Worm (Caenorhabditis elegans) whole organism, late embryonic: ENCODE results near the gene C27D8.2.

Source experiments
- elt-2 ChIP-seq: sonication (generic microtip); optimal IDR thresholded peaks from 2 replicates; lab custom pipeline; 2016; ENCODE audit warnings: missing genetic modification reagents, missing genetic modification characterization, missing compliant biosample characterization
- hlh-6 ChIP-seq: sonication (generic microtip); optimal IDR thresholded peaks from 2 replicates; lab custom pipeline; 2016; ENCODE audit warnings: missing genotype, missing genetic modification characterization, missing compliant biosample characterization
- tbx-2 ChIP-seq: sonication (generic microtip); optimal IDR thresholded peaks from 2 replicates; lab custom pipeline; 2016; ENCODE audit warnings: missing genetic modification characterization, missing compliant biosample characterization

- TF ChIP-seq hlh-6 (tag; lab: Kevin White, UChicago) (no peak), tbx-2 (tag; lab: Kevin White, UChicago) (no peak), elt-2 (tag; lab: Kevin White, UChicago) (no peak)
Measured at ce11 chrIV:12721106-12721505, 10.1 kb downstream of the C27D8.2 start, which contains the start of gene T23F6.2.
